Fruit fly (Drosophila melanogaster): Measurements from ENCODE around the gene nej.

The nej gene

DNA sequence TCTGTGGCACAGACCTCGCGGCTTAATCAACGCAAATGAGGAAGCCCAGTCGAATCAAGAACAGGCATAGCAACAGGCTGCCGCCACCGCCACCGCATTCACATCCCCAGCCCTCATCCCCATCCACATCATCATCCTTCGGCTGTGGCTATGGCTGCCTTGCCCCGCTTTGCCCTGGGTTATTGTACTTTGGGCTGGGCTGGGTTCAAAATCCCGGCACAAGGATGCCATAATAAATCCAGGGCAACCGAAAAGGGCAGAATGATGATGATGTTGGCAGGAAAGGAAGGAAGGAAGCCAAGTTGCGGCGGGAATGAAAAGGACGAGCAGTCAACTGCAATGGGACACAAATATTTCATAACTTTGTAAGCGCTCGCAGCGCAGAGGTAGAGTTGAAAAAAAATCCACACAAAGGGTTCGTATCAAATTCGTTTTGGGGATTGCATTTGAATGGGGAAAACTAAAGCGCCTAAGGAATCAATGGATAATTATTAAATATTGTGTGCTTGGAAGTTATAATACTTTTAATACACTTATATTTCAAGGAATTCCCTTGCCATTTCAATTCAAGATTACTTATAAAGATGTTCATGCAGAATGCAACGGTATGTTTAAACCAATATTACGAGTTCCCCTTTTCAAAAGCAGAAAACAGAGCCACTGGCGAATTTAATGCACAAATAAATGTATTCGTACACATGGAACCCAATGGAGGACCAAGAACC lies 30.7 kb downstream of the nej start:
- no peak for TF ChIP-seq ovo (GFP tag; optimal IDR thresholded peaks at IDR 0.05)
- no peak for TF ChIP-seq kay (GFP tag; ENCODE audit: borderline replicate concordance)
- TF ChIP-seq Crg-1 (GFP tag; optimal IDR thresholded peaks at IDR 0.05), result no peak
- TF ChIP-seq CG11617 (GFP tag; optimal IDR thresholded peaks at IDR 0.05), result no peak
- no peak for TF ChIP-seq Mnt (GFP tag; optimal IDR thresholded peaks at IDR 0.05)
- no peak for TF ChIP-seq Clk (GFP tag; optimal IDR thresholded peaks at IDR 0.05)

DNA sequence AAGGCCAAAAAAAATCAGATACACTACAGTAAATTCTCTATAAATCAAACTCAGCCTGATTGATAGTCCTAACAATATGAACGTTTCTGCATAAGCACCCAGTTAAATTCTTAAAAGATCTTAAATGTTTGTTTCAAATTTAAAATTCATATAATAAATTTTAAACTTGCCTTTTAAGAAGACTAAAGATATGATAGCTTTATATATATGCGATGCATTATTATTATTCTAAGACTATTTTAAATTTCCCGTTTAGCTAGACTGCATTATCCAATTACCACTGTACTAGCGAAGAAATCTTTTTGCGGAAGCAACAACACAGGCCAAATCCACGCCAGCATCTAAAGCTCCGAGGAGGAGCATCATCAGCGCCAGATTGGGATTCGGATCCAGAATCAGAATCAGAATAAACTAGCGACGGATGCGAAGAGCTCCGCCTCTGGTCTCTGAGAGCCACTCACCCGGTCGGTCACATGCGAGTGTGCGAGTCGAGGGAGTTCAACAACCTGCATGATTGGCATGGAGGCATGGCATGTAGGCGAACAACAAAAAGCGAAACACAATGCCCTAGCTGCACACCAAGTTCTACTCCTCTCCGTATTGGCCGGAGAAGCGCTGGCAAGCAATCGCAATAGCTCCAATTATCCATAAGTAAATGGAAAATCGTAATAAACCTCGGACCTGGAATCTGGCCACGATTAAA lies 32.7 kb downstream of the nej start:
- TF ChIP-seq cic (GFP tag; optimal IDR thresholded peaks at IDR 0.05) (no peak), kay (GFP tag; ENCODE audit: borderline replicate concordance) (no peak), Crg-1 (GFP tag; optimal IDR thresholded peaks at IDR 0.05) (no peak), toe (GFP tag; optimal IDR thresholded peaks at IDR 0.05) (no peak), Hr96 (GFP tag; optimal IDR thresholded peaks at IDR 0.05) (no peak), tj (GFP tag; optimal IDR thresholded peaks at IDR 0.05) (no peak), CG33017 (tag; optimal IDR thresholded peaks at IDR 0.05) (no peak), pad (GFP tag; optimal IDR thresholded peaks at IDR 0.05) (no peak), cnc (optimal IDR thresholded peaks at IDR 0.05) (no peak), ovo (GFP tag; optimal IDR thresholded peaks at IDR 0.05) (no peak)

DNA sequence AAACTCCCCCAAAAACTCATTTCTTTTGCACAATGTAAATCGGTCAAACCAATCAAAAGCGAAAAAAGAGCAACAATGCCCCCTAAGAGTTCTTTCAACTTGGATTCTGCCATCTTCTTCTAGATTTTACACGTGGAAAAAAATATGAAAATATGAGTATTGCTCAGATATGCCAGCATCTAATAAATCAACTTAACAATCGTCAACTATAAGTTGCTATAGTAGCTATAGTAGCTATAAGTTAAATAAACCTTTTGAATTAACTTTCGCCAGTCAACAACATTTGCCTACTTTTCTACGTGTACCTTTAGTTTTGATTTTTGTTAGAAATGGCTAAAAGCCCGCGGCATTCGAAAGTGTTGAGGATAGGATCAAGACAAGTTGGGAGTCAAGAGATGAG lies 33.6 kb downstream of the nej start:
- TF ChIP-seq ovo (GFP tag; optimal IDR thresholded peaks at IDR 0.05) (no peak), CG12768 (GFP tag; optimal IDR thresholded peaks at IDR 0.05) (no peak), CG14711 (tag; optimal IDR thresholded peaks at IDR 0.05) (no peak), Crg-1 (GFP tag; optimal IDR thresholded peaks at IDR 0.05) (no peak), CG1620 (GFP tag; optimal IDR thresholded peaks at IDR 0.05) (no peak), kay (GFP tag; ENCODE audit: borderline replicate concordance) (no peak), tj (GFP tag; optimal IDR thresholded peaks at IDR 0.05) (no peak), CG11617 (GFP tag; optimal IDR thresholded peaks at IDR 0.05) (no peak), Hr96 (GFP tag; optimal IDR thresholded peaks at IDR 0.05) (no peak), toe (GFP tag; optimal IDR thresholded peaks at IDR 0.05) (no peak), Clk (GFP tag; optimal IDR thresholded peaks at IDR 0.05) (no peak), pad (GFP tag; optimal IDR thresholded peaks at IDR 0.05) (no peak), CG7101 (tag; optimal IDR thresholded peaks at IDR 0.05) (no peak), CG5204 (GFP tag; optimal IDR thresholded peaks at IDR 0.05) (no peak), bab1 (GFP tag; optimal IDR thresholded peaks at IDR 0.05) (no peak), cic (GFP tag; optimal IDR thresholded peaks at IDR 0.05) (no peak), cnc (optimal IDR thresholded peaks at IDR 0.05) (no peak), Mnt (GFP tag; optimal IDR thresholded peaks at IDR 0.05) (no peak)

DNA sequence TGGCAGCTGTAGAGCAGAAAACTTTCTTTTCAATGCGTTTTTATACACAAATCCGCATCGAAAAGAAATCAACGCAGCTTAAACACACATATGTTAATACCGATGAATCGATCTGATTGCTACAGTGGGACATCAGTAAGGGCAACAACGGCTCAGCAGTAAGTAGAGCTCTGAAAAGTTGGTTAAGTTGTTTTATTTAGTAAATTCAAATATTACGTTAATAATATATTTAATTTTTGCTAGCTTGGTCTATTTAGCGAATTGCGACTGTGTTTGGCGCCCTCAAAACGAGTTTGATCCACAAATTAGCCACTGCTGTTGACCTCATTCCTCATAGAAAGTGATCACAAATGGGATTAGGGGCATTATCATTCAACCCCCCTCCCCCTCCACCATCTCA lies 34.9 kb downstream of the nej start:
- no peak for TF ChIP-seq kay (GFP tag; ENCODE audit: borderline replicate concordance)
- no peak for TF ChIP-seq CG5204 (GFP tag; optimal IDR thresholded peaks at IDR 0.05)
- no peak for TF ChIP-seq ovo (GFP tag; optimal IDR thresholded peaks at IDR 0.05)
- no peak for TF ChIP-seq tj (GFP tag; optimal IDR thresholded peaks at IDR 0.05)
- TF ChIP-seq cnc (optimal IDR thresholded peaks at IDR 0.05), result no peak
- no peak for TF ChIP-seq CG12768 (GFP tag; optimal IDR thresholded peaks at IDR 0.05)

DNA sequence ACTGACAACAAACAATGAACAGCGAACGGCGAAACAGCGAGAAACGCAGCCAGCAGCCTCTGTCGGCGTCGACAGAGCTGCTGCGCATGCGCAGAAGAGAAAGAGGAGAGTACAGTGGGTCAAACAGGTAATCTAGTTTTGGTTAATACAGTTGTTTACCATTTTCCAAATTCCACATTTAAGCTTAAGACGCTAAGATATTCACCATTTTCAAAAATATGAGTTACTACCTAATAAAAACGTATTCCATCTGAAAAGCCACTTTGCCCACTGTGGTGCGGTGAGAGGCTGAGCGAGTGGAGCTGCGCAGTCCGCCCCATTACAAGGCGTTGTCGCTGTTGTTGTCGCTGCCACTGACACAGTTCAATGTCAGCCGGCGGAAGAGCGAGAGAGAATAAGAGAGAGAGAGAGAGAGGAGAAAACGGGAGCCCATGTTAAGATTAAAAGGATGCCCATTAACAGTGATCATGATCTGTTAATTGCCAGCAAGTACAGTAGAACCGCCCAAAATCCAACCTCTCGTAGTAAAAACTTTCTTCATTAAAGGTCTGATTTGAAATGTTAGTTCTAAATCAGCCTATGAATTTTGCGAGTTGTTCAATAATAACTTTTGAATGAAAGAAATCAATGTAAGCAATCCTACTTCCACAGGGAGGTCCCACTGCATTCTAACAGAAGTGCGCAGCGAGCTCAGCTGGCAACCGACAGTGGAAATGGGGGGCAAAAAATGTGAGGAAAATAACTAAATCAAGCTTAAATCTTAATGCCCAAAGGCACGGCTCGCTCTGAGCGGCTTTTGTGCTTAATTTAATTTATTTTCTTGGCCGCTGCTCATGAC lies 35.9 kb downstream of the nej start:
- no peak for TF ChIP-seq toe (GFP tag; optimal IDR thresholded peaks at IDR 0.05)
- TF ChIP-seq CG7045 (GFP tag; optimal IDR thresholded peaks at IDR 0.05), result no peak
- no peak for TF ChIP-seq cic (GFP tag; optimal IDR thresholded peaks at IDR 0.05)
- no peak for TF ChIP-seq kay (GFP tag; ENCODE audit: borderline replicate concordance)
- peak; percentile 49 for TF ChIP-seq CG14711 (tag; optimal IDR thresholded peaks at IDR 0.05)
- no peak for TF ChIP-seq CG1620 (GFP tag; optimal IDR thresholded peaks at IDR 0.05)
- TF ChIP-seq pad (GFP tag; optimal IDR thresholded peaks at IDR 0.05), result peak; percentile 11
- TF ChIP-seq CG5204 (GFP tag; optimal IDR thresholded peaks at IDR 0.05), result no peak
- TF ChIP-seq CG12768 (GFP tag; optimal IDR thresholded peaks at IDR 0.05), result no peak
- TF ChIP-seq ovo (GFP tag; optimal IDR thresholded peaks at IDR 0.05), result no peak
- peak; percentile 70 for TF ChIP-seq bab1 (GFP tag; optimal IDR thresholded peaks at IDR 0.05)
- TF ChIP-seq Hr96 (GFP tag; optimal IDR thresholded peaks at IDR 0.05), result no peak
- no peak for TF ChIP-seq cnc (optimal IDR thresholded peaks at IDR 0.05)
- no peak for TF ChIP-seq CG33017 (tag; optimal IDR thresholded peaks at IDR 0.05)
- no peak for TF ChIP-seq CG11617 (GFP tag; optimal IDR thresholded peaks at IDR 0.05)
- peak; percentile 40 for TF ChIP-seq CG7101 (tag; optimal IDR thresholded peaks at IDR 0.05)
- TF ChIP-seq Mnt (GFP tag; optimal IDR thresholded peaks at IDR 0.05), result no peak
- TF ChIP-seq Clk (GFP tag; optimal IDR thresholded peaks at IDR 0.05), result no peak
- TF ChIP-seq tj (GFP tag; optimal IDR thresholded peaks at IDR 0.05), result no peak
- TF ChIP-seq Crg-1 (GFP tag; optimal IDR thresholded peaks at IDR 0.05), result no peak

DNA sequence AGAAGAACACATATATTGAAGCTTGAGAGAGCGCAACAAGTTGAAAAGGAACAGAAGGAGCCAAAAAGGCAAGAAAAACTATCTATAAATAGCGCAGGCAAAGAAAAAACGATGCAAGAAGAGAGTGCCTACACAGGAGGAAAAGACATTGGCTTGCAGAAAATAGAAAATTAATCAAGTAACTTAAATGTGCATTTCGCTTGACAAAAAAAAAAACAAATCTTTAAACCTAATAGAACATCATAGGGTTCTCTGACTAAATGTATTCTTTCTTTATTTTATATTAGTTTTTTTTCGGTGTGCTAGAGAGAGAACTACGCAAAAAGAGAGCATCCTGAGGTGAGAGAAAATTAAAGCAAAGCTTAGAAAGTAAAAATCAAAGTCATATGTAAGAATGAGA lies 36.8 kb downstream of the nej start:
- TF ChIP-seq CG11617 (GFP tag; optimal IDR thresholded peaks at IDR 0.05) (no peak), CG14711 (tag; optimal IDR thresholded peaks at IDR 0.05) (peak; percentile 6), kay (GFP tag; ENCODE audit: borderline replicate concordance) (no peak), bab1 (GFP tag; optimal IDR thresholded peaks at IDR 0.05) (peak; percentile 89)
